Fruit fly (Drosophila melanogaster): ENCODE data around the gene Sugb.

- no peak for TF ChIP-seq usp (GFP tag; optimal IDR thresholded peaks at IDR 0.05)
- TF ChIP-seq psq (optimal IDR thresholded peaks at IDR 0.05), result no peak
- TF ChIP-seq EcR (GFP tag; optimal IDR thresholded peaks at IDR 0.05), result peak in 1 of 2 experiments; percentile 77
- no peak for TF ChIP-seq CG8478 (optimal IDR thresholded peaks at IDR 0.05)
- no peak for TF ChIP-seq pan (optimal IDR thresholded peaks at IDR 0.05)
- no peak for TF ChIP-seq Dll (optimal IDR thresholded peaks at IDR 0.05)
Observed at dm6 chr3L:11703579-11703978, 19.8 kb downstream of the Sugb start.
